Worm (Caenorhabditis elegans) whole organism, L4/young adult: ENCODE data around the gene R05A10.4.

ENCODE experiments used
- W03F9.2 ChIP-seq: fragments of 150-350 bp; optimal IDR thresholded peaks from 2 replicates; lab custom pipeline; 2014; ENCODE audit warnings: missing biosample characterization, missing genetic modification characterization
- dao-5 ChIP-seq: sonication (generic microtip); optimal IDR thresholded peaks from 2 replicates; lab custom pipeline; 2016; ENCODE audit warnings: missing genotype, missing genetic modification characterization, moderate library complexity, missing compliant biosample characterization
- him-1 ChIP-seq: sonication (generic microtip); optimal IDR thresholded peaks from 2 replicates; lab custom pipeline; 2016; ENCODE audit warnings: missing genotype, missing genetic modification reagents, missing genetic modification characterization, missing compliant biosample characterization

DNA sequence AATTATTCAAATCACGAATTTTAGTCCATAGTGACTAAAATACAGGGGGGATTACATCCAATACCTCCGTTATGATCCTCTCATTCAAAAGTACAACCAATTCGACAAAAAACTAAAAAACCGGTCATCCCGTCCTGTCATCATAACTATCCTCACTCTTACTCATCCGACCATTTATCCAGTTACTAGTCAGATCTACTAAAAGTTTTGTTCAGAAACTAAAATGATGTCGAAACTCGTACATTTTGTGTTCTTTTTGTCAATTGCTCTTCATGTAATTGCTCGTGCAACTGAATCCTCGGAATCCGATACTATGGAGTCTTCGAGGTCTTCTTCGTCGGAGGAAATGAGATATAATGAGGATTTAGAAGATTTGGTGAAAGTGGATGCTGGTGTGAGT, 4.8 kb downstream of the R05A10.4 start, which contains the start of gene R05A10.2:
- no peak for TF ChIP-seq him-1 (tag; lab: Kevin White, UChicago)
- no peak for TF ChIP-seq dao-5 (tag; lab: Kevin White, UChicago)
- TF ChIP-seq W03F9.2 (tag; lab: Kevin White, UChicago): no peak
